Worm (Caenorhabditis elegans) whole organism, L1 larva: ENCODE results near the gene efl-2.

Experiments
- alr-1 ChIP-seq: fragments of 200-800 bp; sonication (Bioruptor generic); optimal IDR thresholded peaks from 2 replicates; lab custom pipeline; 2018; ENCODE audit warnings: borderline replicate concordance, mild to moderate bottlenecking, missing genetic modification characterization, missing compliant biosample characterization
- ama-1 ChIP-seq: fragments of 150-350 bp; optimal IDR thresholded peaks from 2 replicates; lab custom pipeline; 2014
- blmp-1 ChIP-seq: fragments of 150-350 bp; optimal IDR thresholded peaks from 2 replicates; lab custom pipeline; 2014; ENCODE audit warnings: missing biosample characterization, missing genetic modification characterization
- egl-27 ChIP-seq, 2 experiments: fragments of 150-350 bp in 1 of 2; sonication (generic microtip); optimal IDR thresholded peaks; 3 replicates each; lab custom pipeline; 2017 to 2018; ENCODE audit warnings: missing biosample characterization in 2 of 2, missing genetic modification characterization in 2 of 2, missing genetic modification reagents in 2 of 2
- elt-2 ChIP-seq: sonication (generic microtip); optimal IDR thresholded peaks from 2 replicates; lab custom pipeline; 2016; ENCODE audit warnings: missing genetic modification characterization, mild to moderate bottlenecking, inconsistent platforms, missing compliant biosample characterization, missing genetic modification reagents
- fkh-4 ChIP-seq: sonication (generic microtip); optimal IDR thresholded peaks from 2 replicates; lab custom pipeline; 2016; ENCODE audit warnings: missing compliant biosample characterization, missing genetic modification characterization, borderline replicate concordance
- fos-1 ChIP-seq: fragments of 150-350 bp; optimal IDR thresholded peaks from 2 replicates; lab custom pipeline; 2014; ENCODE audit warnings: missing biosample characterization, missing genetic modification characterization
- lin-39 ChIP-seq: fragments of 150-350 bp; optimal IDR thresholded peaks from 2 replicates; lab custom pipeline; 2014; ENCODE audit warnings: missing biosample characterization, missing genetic modification reagents, missing genetic modification characterization
- mdl-1 ChIP-seq, 2 experiments: fragments of 150-350 bp; optimal IDR thresholded peaks; 2 replicates each; lab custom pipeline; 2014 to 2017; ENCODE audit warnings: missing biosample characterization in 2 of 2, missing genetic modification characterization in 2 of 2, inconsistent platforms in 1 of 2
- nhr-12 ChIP-seq: sonication (generic microtip); optimal IDR thresholded peaks from 2 replicates; lab custom pipeline; 2017; ENCODE audit warnings: missing biosample characterization, missing genetic modification characterization
- nhr-19 ChIP-seq: fragments of 200-800 bp; sonication (Bioruptor generic); conservative IDR thresholded peaks from 2 replicates; pipeline ENCODE4 v1.3.6; 2022; ENCODE audit warnings: missing genetic modification characterization, missing compliant biosample characterization

- TF ChIP-seq alr-1 (tag; lab: Kevin White, UChicago) = no peak
- TF ChIP-seq elt-2 (tag; lab: Kevin White, UChicago) = no peak
- TF ChIP-seq egl-27 (tag; optimal IDR thresholded peaks at IDR 0.05; lab: Kevin White, UChicago) = no peak
- no peak for TF ChIP-seq fkh-4 (tag; lab: Kevin White, UChicago)
- peak in 1 of 2 experiments; percentile 72 for TF ChIP-seq mdl-1 (tag; optimal IDR thresholded peaks at IDR 0.05; lab: Kevin White, UChicago)
- TF ChIP-seq lin-39 (tag; lab: Kevin White, UChicago) = peak; percentile 43
- TF ChIP-seq nhr-12 (tag; lab: Kevin White, UChicago) = no peak
- peak; percentile 72; the same call in 1 of the 2 replicates for TF ChIP-seq nhr-19 (GFP tag; lab: Robert Waterston, UW)
- TF ChIP-seq ama-1 (lab: Kevin White, UChicago) = no peak
- TF ChIP-seq blmp-1 (tag; lab: Kevin White, UChicago) = peak; percentile 67
- peak; percentile 73 for TF ChIP-seq fos-1 (tag; lab: Kevin White, UChicago)
Measured at ce11 chrII:13369231-13369630, 36.7 kb upstream of the efl-2 start, which contains the start of gene Y48C3A.20.
